Fruit fly (Drosophila melanogaster): ENCODE results near the gene CG42376.

DNA sequence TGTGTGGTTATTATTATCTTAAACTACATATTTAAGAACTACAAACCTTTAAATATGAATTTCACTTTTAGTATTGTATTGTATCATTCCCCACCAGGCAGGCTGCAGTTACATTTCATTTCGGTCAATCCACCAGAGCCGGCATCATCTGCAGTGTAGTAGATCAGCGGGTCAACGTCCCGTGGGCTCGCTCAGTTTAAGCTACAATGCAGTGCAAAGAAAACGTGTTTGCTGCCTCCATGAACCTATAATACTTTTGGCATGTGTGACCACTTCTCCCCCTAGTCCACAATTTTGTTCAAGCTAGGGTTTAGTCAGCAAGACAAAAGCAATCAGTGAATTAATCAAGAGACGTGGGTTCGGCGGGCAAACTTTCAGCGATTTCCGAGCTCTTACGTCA lies 13.3 kb downstream of the CG42376 start:
- TF ChIP-seq CG16779 (GFP tag; IDR thresholded peaks at IDR 0.05): no peak
- no peak for TF ChIP-seq run (tag; optimal IDR thresholded peaks at IDR 0.05)
- no peak for TF ChIP-seq Hr78 (GFP tag; optimal IDR thresholded peaks at IDR 0.05)
- no peak for TF ChIP-seq H2.0 (GFP tag; IDR thresholded peaks at IDR 0.05)
- TF ChIP-seq tio (GFP tag; optimal IDR thresholded peaks at IDR 0.05): no peak
- no peak for TF ChIP-seq Atf3 (GFP tag; optimal IDR thresholded peaks at IDR 0.05)
- no peak for TF ChIP-seq cwo (GFP tag; optimal IDR thresholded peaks at IDR 0.05)
- TF ChIP-seq bbx (GFP tag; IDR thresholded peaks at IDR 0.05; ENCODE audit: partially characterized antibody): no peak
- no peak for TF ChIP-seq Hsf (GFP tag; optimal IDR thresholded peaks at IDR 0.05)
- no peak for TF ChIP-seq CG4820 (GFP tag; optimal IDR thresholded peaks at IDR 0.05)

All from whole organism, embryonic.